Fruit fly (Drosophila melanogaster) whole organism, prepupa: ENCODE measurements around the gene CG17929.
A peak's percentile ranks its signal among the peaks of the same experiment; 100 is the strongest.

ENCODE experiments used
- CG10631 ChIP-seq: fragments of 200-800 bp; sonication (Bioruptor generic); optimal IDR thresholded peaks from 2 replicates; lab custom pipeline; 2016; ENCODE audit warnings: missing biosample characterization, missing genetic modification characterization
- CG10669 ChIP-seq: fragments of 200-800 bp; sonication (Bioruptor generic); optimal IDR thresholded peaks from 3 replicates; lab custom pipeline; 2018; ENCODE audit warnings: missing biosample characterization, mild to moderate bottlenecking, missing genetic modification characterization, moderate library complexity
- CG16779 ChIP-seq: fragments of 200-800 bp; sonication (Bioruptor generic); optimal IDR thresholded peaks from 3 replicates; lab custom pipeline; 2017; ENCODE audit warnings: missing biosample characterization, mild to moderate bottlenecking, missing genetic modification characterization
- CG8319 ChIP-seq: fragments of 200-800 bp; sonication (Bioruptor generic); optimal IDR thresholded peaks from 3 replicates; lab custom pipeline; 2016; ENCODE audit warnings: missing biosample characterization, missing genetic modification characterization
- Eip93F ChIP-seq: fragments of 200-800 bp; sonication (Bioruptor generic); optimal IDR thresholded peaks from 2 replicates; lab custom pipeline; 2016; ENCODE audit warnings: missing biosample characterization, mild to moderate bottlenecking, missing genetic modification characterization
- Ets21C ChIP-seq: fragments of 200-800 bp; sonication (Bioruptor generic); optimal IDR thresholded peaks from 3 replicates; lab custom pipeline; 2016; ENCODE audit warnings: missing biosample characterization, missing genetic modification characterization
- Gug ChIP-seq: fragments of 200-800 bp; sonication (Bioruptor generic); IDR thresholded peaks from 2 replicates; pipeline ENCODE4 v1.3.6; 2022; ENCODE audit warnings: missing biosample characterization, missing genetic modification characterization
- Hr39 ChIP-seq: fragments of 200-800 bp; sonication (Bioruptor generic); optimal IDR thresholded peaks from 2 replicates; lab custom pipeline; 2016; ENCODE audit warnings: missing biosample characterization, missing genetic modification characterization
- Hr4 ChIP-seq: fragments of 200-800 bp; sonication (Bioruptor generic); optimal IDR thresholded peaks from 3 replicates; lab custom pipeline; 2016; ENCODE audit warnings: missing biosample characterization, missing genetic modification characterization
- fd59A ChIP-seq: fragments of 200-800 bp; sonication (Bioruptor generic); optimal IDR thresholded peaks from 2 replicates; lab custom pipeline; 2017; ENCODE audit warnings: missing biosample characterization, mild to moderate bottlenecking, missing genetic modification characterization, missing genetic modification reagents
- fkh ChIP-seq: fragments of 200-800 bp; sonication (Bioruptor generic); optimal IDR thresholded peaks from 3 replicates; lab custom pipeline; 2017; ENCODE audit warnings: missing biosample characterization, mild to moderate bottlenecking, missing genetic modification characterization, moderate library complexity
- net ChIP-seq: fragments of 200-800 bp; sonication (Bioruptor generic); optimal IDR thresholded peaks from 3 replicates; lab custom pipeline; 2016; ENCODE audit warnings: missing biosample characterization, missing genetic modification characterization
- spab ChIP-seq: fragments of 200-800 bp; sonication (Bioruptor generic); optimal IDR thresholded peaks from 2 replicates; lab custom pipeline; 2017; ENCODE audit warnings: missing biosample characterization, mild to moderate bottlenecking, missing genetic modification characterization, missing genetic modification reagents
- topi ChIP-seq: fragments of 200-800 bp; sonication (Bioruptor generic); optimal IDR thresholded peaks from 3 replicates; lab custom pipeline; 2016; ENCODE audit warnings: missing biosample characterization, missing genetic modification characterization

- TF ChIP-seq Eip93F (GFP tag; lab: Kevin White, UChicago) (no peak), spab (no peak), CG8319 (GFP tag; lab: Kevin White, UChicago) (no peak), CG10631 (GFP tag; lab: Kevin White, UChicago) (no peak), CG16779 (tag; lab: Kevin White, UChicago) (no peak), Hr39 (GFP tag; lab: Kevin White, UChicago) (no peak), Gug (GFP tag; lab: Robert Waterston, UW) (no peak), Hr4 (GFP tag; lab: Kevin White, UChicago) (peak; percentile 34), CG10669 (GFP tag; lab: Kevin White, UChicago) (no peak), fd59A (GFP tag; lab: Kevin White, UChicago) (no peak), net (GFP tag; lab: Kevin White, UChicago) (no peak), Ets21C (GFP tag; lab: Kevin White, UChicago) (no peak), topi (GFP tag; lab: Kevin White, UChicago) (no peak), fkh (GFP tag; lab: Kevin White, UChicago) (no peak)
Observed at dm6 chr3R:16276992-16277391, 48.3 kb upstream of the CG17929 start.
